Fruit fly (Drosophila melanogaster) whole organism, wandering third instar larva: ENCODE measurements around the gene CG13063.

Experiments used
- dl ChIP-seq, 2 experiments: fragments of 175-275, 200-275 bp in 1 of 2; fragments of 200-275 bp in 1 of 2; sonication (Bioruptor generic); optimal IDR thresholded peaks; lab custom pipeline; 2018; ENCODE audit warnings: mild to moderate bottlenecking in 2 of 2, missing biosample characterization in 2 of 2, missing genetic modification characterization in 2 of 2, moderate library complexity in 2 of 2; ENCODE audit not compliant: partially characterized antibody in 2 of 2, insufficient read depth in 1 of 2
- ey ChIP-seq: fragments of 200-800 bp; sonication (Bioruptor generic); optimal IDR thresholded peaks from 2 replicates; lab custom pipeline; 2016; ENCODE audit warnings: missing biosample characterization, missing genetic modification characterization
- h ChIP-seq: fragments of 200-800 bp; sonication (Bioruptor generic); optimal IDR thresholded peaks from 3 replicates; lab custom pipeline; 2016; ENCODE audit warnings: missing biosample characterization, mild to moderate bottlenecking, missing genetic modification characterization
- psq ChIP-seq: fragments of 200-800 bp; sonication (Bioruptor generic); optimal IDR thresholded peaks from 3 replicates; lab custom pipeline; 2017; ENCODE audit warnings: missing biosample characterization, mild to moderate bottlenecking, missing genetic modification characterization, moderate library complexity
- sage ChIP-seq: fragments of 200-800 bp; sonication (Bioruptor generic); optimal IDR thresholded peaks from 2 replicates; lab custom pipeline; 2016; ENCODE audit warnings: missing biosample characterization, mild to moderate bottlenecking, missing genetic modification characterization
- usp ChIP-seq: fragments of >200 bp; optimal IDR thresholded peaks from 2 replicates; lab custom pipeline; 2017; ENCODE audit warnings: missing biosample characterization, missing genetic modification characterization

dm6 chr3L:16262440-16262839, 44.0 kb upstream of the CG13063 start, which contains the start of gene CG13071:
- TF ChIP-seq usp (GFP tag; lab: Kevin White, UChicago) = no peak
- TF ChIP-seq psq (GFP tag; lab: Kevin White, UChicago) = no peak
- TF ChIP-seq dl (GFP tag; optimal IDR thresholded peaks at IDR 0.05; lab: Kevin White, UChicago; ENCODE audit: insufficient read depth in 1 of 2, partially characterized antibody in 2 of 2) = no peak
- no peak for TF ChIP-seq h (GFP tag; lab: Kevin White, UChicago)
- no peak for TF ChIP-seq ey (GFP tag; lab: Kevin White, UChicago)
- TF ChIP-seq sage (GFP tag; lab: Kevin White, UChicago) = no peak
